4 fruit fly cellular contexts compared by ENCODE assay signal in genomic region chrX:7543891-7544290, dm6.
TF ChIP-seq lines count a peak whose summit lies in the region.

No protein-coding gene starts in this region.

- no peak for TF ChIP-seq CTCF in whole organism, embryonic (GFP tag; optimal IDR thresholded peaks at IDR 0.05; lab: Kevin White, UChicago)

TF ChIP-seq in whole organism, embryonic, 481 proteins besides CTCF, POLR2A, EP300 and RAD21 (continues in another document):
- TF ChIP-seq dmrt11E (tag; optimal IDR thresholded peaks at IDR 0.05; lab: Kevin White, UChicago) (peak; percentile 19), sens (GFP tag; lab: Kevin White, UChicago) (peak; percentile 12), Hr3 (GFP tag; optimal IDR thresholded peaks at IDR 0.05; lab: Kevin White, UChicago) (no peak), twi (tag; optimal IDR thresholded peaks at IDR 0.05; lab: Kevin White, UChicago) (no peak), bsh (GFP tag; optimal IDR thresholded peaks at IDR 0.05; lab: Kevin White, UChicago) (peak in 1 of 2 experiments; percentile 48), CG14860 (GFP tag; IDR thresholded peaks at IDR 0.05; lab: Robert Waterston, UW; ENCODE audit: partially characterized antibody) (no peak), sob (GFP tag; IDR thresholded peaks at IDR 0.05; lab: Robert Waterston, UW) (no peak), tll (GFP tag; optimal IDR thresholded peaks at IDR 0.05; lab: Kevin White, UChicago) (no peak), hb (GFP tag; IDR thresholded peaks at IDR 0.05; lab: Robert Waterston, UW; ENCODE audit: partially characterized antibody) (no peak), CG1603 (tag; optimal IDR thresholded peaks at IDR 0.05; lab: Kevin White, UChicago) (peak; percentile 41), cad (GFP tag; optimal IDR thresholded peaks at IDR 0.05; lab: Kevin White, UChicago) (no peak), phol (tag; optimal IDR thresholded peaks at IDR 0.05; lab: Kevin White, UChicago) (peak; percentile 6), CG10979 (tag; optimal IDR thresholded peaks at IDR 0.05; lab: Kevin White, UChicago) (peak; percentile 9), Ets65A (GFP tag; lab: Kevin White, UChicago) (peak; percentile 32), Elba2 (GFP tag; optimal IDR thresholded peaks at IDR 0.05; lab: Kevin White, UChicago) (peak; percentile 2), CG6813 (GFP tag; optimal IDR thresholded peaks at IDR 0.05; lab: Kevin White, UChicago) (no peak), zen (tag; optimal IDR thresholded peaks at IDR 0.05; lab: Kevin White, UChicago) (peak; percentile 57), Atf3 (GFP tag; optimal IDR thresholded peaks at IDR 0.05; lab: Kevin White, UChicago) (no peak), CG14050 (GFP tag; IDR thresholded peaks at IDR 0.05; lab: Robert Waterston, UW) (no peak), trh (GFP tag; optimal IDR thresholded peaks at IDR 0.05; lab: Kevin White, UChicago) (no peak), CG8765 (GFP tag; IDR thresholded peaks at IDR 0.05; lab: Robert Waterston, UW) (peak; percentile 25; the same call in 1 of the 2 replicates), CG8281 (tag; optimal IDR thresholded peaks at IDR 0.05; lab: Kevin White, UChicago) (no peak), CG10462 (GFP tag; optimal IDR thresholded peaks at IDR 0.05; lab: Kevin White, UChicago) (no peak)

TF ChIP-seq in whole organism, prepupa, 60 proteins besides CTCF, POLR2A, EP300 and RAD21 (continues in another document):
- TF ChIP-seq net (GFP tag; optimal IDR thresholded peaks at IDR 0.05; lab: Kevin White, UChicago) (peak; percentile 62), salr (GFP tag; optimal IDR thresholded peaks at IDR 0.05; lab: Kevin White, UChicago) (peak; percentile 27 to 59), CG10669 (GFP tag; optimal IDR thresholded peaks at IDR 0.05; lab: Kevin White, UChicago) (peak; percentile 69), CG3032 (tag; optimal IDR thresholded peaks at IDR 0.05; lab: Kevin White, UChicago) (peak; percentile 62), CG34406 (GFP tag; optimal IDR thresholded peaks at IDR 0.05; lab: Kevin White, UChicago) (peak; percentile 49), Lpt (GFP tag; optimal IDR thresholded peaks at IDR 0.05; lab: Kevin White, UChicago) (peak; percentile 9), CG15336 (GFP tag; IDR thresholded peaks at IDR 0.05; lab: Robert Waterston, UW) (peak; percentile 51; the same call in 1 of the 2 replicates), Hr38 (GFP tag; optimal IDR thresholded peaks at IDR 0.05; lab: Kevin White, UChicago) (no peak), Ets96B (tag; optimal IDR thresholded peaks at IDR 0.05; lab: Kevin White, UChicago) (peak; percentile 74), Hr4 (GFP tag; optimal IDR thresholded peaks at IDR 0.05; lab: Kevin White, UChicago) (peak; percentile 64), fd59A (GFP tag; optimal IDR thresholded peaks at IDR 0.05; lab: Kevin White, UChicago) (peak; percentile 72), CG6808 (GFP tag; optimal IDR thresholded peaks at IDR 0.05; lab: Kevin White, UChicago) (peak; percentile 45), CG31627 (GFP tag; optimal IDR thresholded peaks at IDR 0.05; lab: Kevin White, UChicago) (peak; percentile 65), CG16779 (tag; optimal IDR thresholded peaks at IDR 0.05; lab: Kevin White, UChicago) (no peak), CG11294 (GFP tag; IDR thresholded peaks at IDR 0.05; lab: Robert Waterston, UW) (no peak), fkh (GFP tag; optimal IDR thresholded peaks at IDR 0.05; lab: Kevin White, UChicago) (no peak), CG10631 (GFP tag; optimal IDR thresholded peaks at IDR 0.05; lab: Kevin White, UChicago) (peak; percentile 79), CG9139 (GFP tag; optimal IDR thresholded peaks at IDR 0.05; lab: Kevin White, UChicago) (no peak), CG11902 (GFP tag; optimal IDR thresholded peaks at IDR 0.05; lab: Kevin White, UChicago) (peak; percentile 23), achi (GFP tag; optimal IDR thresholded peaks at IDR 0.05; lab: Kevin White, UChicago) (peak; percentile 70), ss (GFP tag; optimal IDR thresholded peaks at IDR 0.05; lab: Kevin White, UChicago) (peak; percentile 21 to 36), Blimp-1 (GFP tag; optimal IDR thresholded peaks at IDR 0.05; lab: Kevin White, UChicago) (no peak), CG4318 (GFP tag; optimal IDR thresholded peaks at IDR 0.05; lab: Kevin White, UChicago) (peak; percentile 48), CG8119 (GFP tag; IDR thresholded peaks at IDR 0.05; lab: Robert Waterston, UW) (peak; percentile 64)

TF ChIP-seq in whole organism, pupa, 21 proteins besides CTCF, POLR2A, EP300 and RAD21:
- TF ChIP-seq EcR (GFP tag; optimal IDR thresholded peaks at IDR 0.05; lab: Kevin White, UChicago), result no peak
- TF ChIP-seq CG34367 (tag; optimal IDR thresholded peaks at IDR 0.05; lab: Kevin White, UChicago), result peak; percentile 70
- 0 out of 3 replicates have a peak, but pooled peaks have one; percentile 42 for TF ChIP-seq fd96Ca (GFP tag; IDR thresholded peaks at IDR 0.05; lab: Robert Waterston, UW)
- TF ChIP-seq CG8159 (tag; optimal IDR thresholded peaks at IDR 0.05; lab: Kevin White, UChicago), result peak; percentile 73
- peak; percentile 34 for TF ChIP-seq gl (tag; optimal IDR thresholded peaks at IDR 0.05; lab: Kevin White, UChicago)
- no peak for TF ChIP-seq CG10348 (GFP tag; IDR thresholded peaks at IDR 0.05; lab: Robert Waterston, UW)
- TF ChIP-seq CG13204 (GFP tag; optimal IDR thresholded peaks at IDR 0.05; lab: Kevin White, UChicago), result peak; percentile 4
- TF ChIP-seq CG32121 (GFP tag; IDR thresholded peaks at IDR 0.05; lab: Robert Waterston, UW), result no peak
- TF ChIP-seq rn (GFP tag; IDR thresholded peaks at IDR 0.05; lab: Robert Waterston, UW), result no peak
- TF ChIP-seq CG12605 (GFP tag; IDR thresholded peaks at IDR 0.05; lab: Robert Waterston, UW), result no peak
- peak; percentile 74 for TF ChIP-seq CG17806 (tag; optimal IDR thresholded peaks at IDR 0.05; lab: Kevin White, UChicago)
- TF ChIP-seq Ets98B (GFP tag; IDR thresholded peaks at IDR 0.05; lab: Robert Waterston, UW), result peak; percentile 57
- peak; percentile 59 for TF ChIP-seq Pif1B (GFP tag; optimal IDR thresholded peaks at IDR 0.05; lab: Kevin White, UChicago)
- TF ChIP-seq D1 (tag; optimal IDR thresholded peaks at IDR 0.05; lab: Kevin White, UChicago), result no peak
- peak; percentile 84 for TF ChIP-seq CG14655 (GFP tag; optimal IDR thresholded peaks at IDR 0.05; lab: Kevin White, UChicago)
- peak; percentile 72 for TF ChIP-seq CG4496 (GFP tag; IDR thresholded peaks at IDR 0.05; lab: Robert Waterston, UW)
- TF ChIP-seq CG9948 (tag; optimal IDR thresholded peaks at IDR 0.05; lab: Kevin White, UChicago), result peak; percentile 79
- peak; percentile 66 for TF ChIP-seq CG15710 (tag; optimal IDR thresholded peaks at IDR 0.05; lab: Kevin White, UChicago)
- TF ChIP-seq Pif1A (GFP tag; optimal IDR thresholded peaks at IDR 0.05; lab: Kevin White, UChicago), result peak; percentile 57
- peak; percentile 77 for TF ChIP-seq CG8301 (tag; optimal IDR thresholded peaks at IDR 0.05; lab: Kevin White, UChicago)
- no peak for TF ChIP-seq Snoo (tag; optimal IDR thresholded peaks at IDR 0.05; lab: Kevin White, UChicago)

TF ChIP-seq in whole organism, wandering third instar larva, 38 proteins besides CTCF, POLR2A, EP300 and RAD21 (continues in another document):
- TF ChIP-seq Mio (GFP tag; optimal IDR thresholded peaks at IDR 0.05; lab: Kevin White, UChicago), result no peak
- no peak for TF ChIP-seq N (GFP tag; optimal IDR thresholded peaks at IDR 0.05; lab: Kevin White, UChicago)
- TF ChIP-seq sage (GFP tag; optimal IDR thresholded peaks at IDR 0.05; lab: Kevin White, UChicago), result no peak
- TF ChIP-seq ey (GFP tag; optimal IDR thresholded peaks at IDR 0.05; lab: Kevin White, UChicago), result peak; percentile 38
- TF ChIP-seq CG32264 (GFP tag; optimal IDR thresholded peaks at IDR 0.05; lab: Kevin White, UChicago), result no peak
- TF ChIP-seq Jra (GFP tag; optimal IDR thresholded peaks at IDR 0.05; lab: Kevin White, UChicago), result no peak
- no peak for TF ChIP-seq Myc (optimal IDR thresholded peaks at IDR 0.05; lab: Kevin White, UChicago)
- TF ChIP-seq Abd-B (GFP tag; optimal IDR thresholded peaks at IDR 0.05; lab: Kevin White, UChicago), result no peak
- no peak for TF ChIP-seq Dfd (GFP tag; optimal IDR thresholded peaks at IDR 0.05; lab: Kevin White, UChicago)
- TF ChIP-seq Vsx2 (GFP tag; optimal IDR thresholded peaks at IDR 0.05; lab: Kevin White, UChicago; ENCODE audit: partially characterized antibody), result no peak
- no peak for TF ChIP-seq GATAd (GFP tag; optimal IDR thresholded peaks at IDR 0.05; lab: Kevin White, UChicago)
- TF ChIP-seq Sp1 (GFP tag; optimal IDR thresholded peaks at IDR 0.05; lab: Kevin White, UChicago), result peak; percentile 24
- TF ChIP-seq pan (optimal IDR thresholded peaks at IDR 0.05; lab: Kevin White, UChicago), result no peak
- peak; percentile 29 for TF ChIP-seq OdsH (GFP tag; optimal IDR thresholded peaks at IDR 0.05; lab: Kevin White, UChicago)
- no peak for TF ChIP-seq dl (GFP tag; optimal IDR thresholded peaks at IDR 0.05; lab: Kevin White, UChicago; ENCODE audit: insufficient read depth in 1 of 2, partially characterized antibody in 2 of 2)
- TF ChIP-seq woc (GFP tag; optimal IDR thresholded peaks at IDR 0.05; lab: Kevin White, UChicago), result peak; percentile 2
- TF ChIP-seq Rel (GFP tag; optimal IDR thresholded peaks at IDR 0.05; lab: Kevin White, UChicago), result no peak
- TF ChIP-seq Rel (tag; optimal IDR thresholded peaks at IDR 0.05; lab: Kevin White, UChicago), result no peak
- peak; percentile 6 for TF ChIP-seq Hnf4 (GFP tag; optimal IDR thresholded peaks at IDR 0.05; lab: Kevin White, UChicago)
- peak; percentile 3 for TF ChIP-seq dmrt93B (GFP tag; optimal IDR thresholded peaks at IDR 0.05; lab: Kevin White, UChicago)
- no peak for TF ChIP-seq dsf (GFP tag; optimal IDR thresholded peaks at IDR 0.05; lab: Kevin White, UChicago; ENCODE audit: borderline replicate concordance)
- no peak for TF ChIP-seq jim (GFP tag; optimal IDR thresholded peaks at IDR 0.05; lab: Kevin White, UChicago)
- no peak for TF ChIP-seq lola (GFP tag; optimal IDR thresholded peaks at IDR 0.05; lab: Kevin White, UChicago)
- TF ChIP-seq sv (GFP tag; optimal IDR thresholded peaks at IDR 0.05; lab: Kevin White, UChicago), result no peak
- peak; percentile 30 for TF ChIP-seq HLH106 (tag; optimal IDR thresholded peaks at IDR 0.05; lab: Kevin White, UChicago)
- TF ChIP-seq rgr (GFP tag; optimal IDR thresholded peaks at IDR 0.05; lab: Kevin White, UChicago), result peak; percentile 43
- no peak for TF ChIP-seq CG9705 (GFP tag; optimal IDR thresholded peaks at IDR 0.05; lab: Kevin White, UChicago)
- peak; percentile 37 for TF ChIP-seq br (GFP tag; optimal IDR thresholded peaks at IDR 0.05; lab: Kevin White, UChicago)
- no peak for TF ChIP-seq Hr83 (GFP tag; optimal IDR thresholded peaks at IDR 0.05; lab: Kevin White, UChicago; ENCODE audit: poor library complexity, severe bottlenecking)
- no peak for TF ChIP-seq Dif (GFP tag; optimal IDR thresholded peaks at IDR 0.05; lab: Kevin White, UChicago; ENCODE audit: partially characterized antibody)
- TF ChIP-seq h (GFP tag; optimal IDR thresholded peaks at IDR 0.05; lab: Kevin White, UChicago), result peak; percentile 48
- TF ChIP-seq fru (GFP tag; optimal IDR thresholded peaks at IDR 0.05; lab: Kevin White, UChicago), result peak; percentile 54
- no peak for TF ChIP-seq CrebA (GFP tag; optimal IDR thresholded peaks at IDR 0.05; lab: Kevin White, UChicago; ENCODE audit: borderline replicate concordance)

Comparison
In these comparisons a context has a peak if more than half of its experiments do, and no peak if none do; other contexts are left out.
1. Of the 7 proteins assayed by ChIP-seq in both whole organism, embryonic and whole organism, prepupa: peak only in whole organism, embryonic: none; only in whole organism, prepupa: Gug, Hr39 and Lpt; in both: Sox102F; in neither: 3.